Fruit fly (Drosophila melanogaster): ENCODE results near the gene Arpc3A.
A peak's percentile ranks its signal among the peaks of the same experiment; 100 is the strongest.

Arpc3A gene

dm6 chr3R:15793372-15793802 is 41.1 kb upstream of the Arpc3A start, which contains the start of gene nsl1:
Gene nsl1, plus strand, starts transcription at chr3R:15793782.
- TF ChIP-seq N (GFP tag; optimal IDR thresholded peaks at IDR 0.05): no peak
- TF ChIP-seq sage (GFP tag; optimal IDR thresholded peaks at IDR 0.05): no peak
- TF ChIP-seq Jra (GFP tag; optimal IDR thresholded peaks at IDR 0.05): peak; percentile 45
- TF ChIP-seq sv (GFP tag; optimal IDR thresholded peaks at IDR 0.05): no peak
- peak; percentile 24 for TF ChIP-seq br (GFP tag; optimal IDR thresholded peaks at IDR 0.05)
- TF ChIP-seq Sp1 (GFP tag; optimal IDR thresholded peaks at IDR 0.05): peak; percentile 54
- TF ChIP-seq jim (GFP tag; optimal IDR thresholded peaks at IDR 0.05): no peak
- peak in 1 of 2 experiments; percentile 64 for TF ChIP-seq foxo (GFP tag; optimal IDR thresholded peaks at IDR 0.05)
- TF ChIP-seq lola (GFP tag; optimal IDR thresholded peaks at IDR 0.05): no peak
- TF ChIP-seq Mio (GFP tag; optimal IDR thresholded peaks at IDR 0.05): no peak
- TF ChIP-seq Myc (optimal IDR thresholded peaks at IDR 0.05): peak; percentile 12
- peak; percentile 46 for TF ChIP-seq HLH106 (tag; optimal IDR thresholded peaks at IDR 0.05)
- TF ChIP-seq rgr (GFP tag; optimal IDR thresholded peaks at IDR 0.05): peak; percentile 83
- no peak for TF ChIP-seq CG32264 (GFP tag; optimal IDR thresholded peaks at IDR 0.05)
- peak; percentile 15 for TF ChIP-seq CG9705 (GFP tag; optimal IDR thresholded peaks at IDR 0.05)
- peak; percentile 21 for TF ChIP-seq ey (GFP tag; optimal IDR thresholded peaks at IDR 0.05)
- TF ChIP-seq Vsx2 (GFP tag; optimal IDR thresholded peaks at IDR 0.05; ENCODE audit: partially characterized antibody): no peak
- TF ChIP-seq Abd-B (GFP tag; optimal IDR thresholded peaks at IDR 0.05): no peak
- no peak for TF ChIP-seq dl (GFP tag; optimal IDR thresholded peaks at IDR 0.05; ENCODE audit: insufficient read depth in 1 of 2, partially characterized antibody in 2 of 2)
- peak; percentile 83 for TF ChIP-seq brk (GFP tag; optimal IDR thresholded peaks at IDR 0.05)
- no peak for TF ChIP-seq usp (GFP tag; optimal IDR thresholded peaks at IDR 0.05)
- TF ChIP-seq CrebA (GFP tag; optimal IDR thresholded peaks at IDR 0.05; ENCODE audit: borderline replicate concordance): no peak
- no peak for TF ChIP-seq Hr83 (GFP tag; optimal IDR thresholded peaks at IDR 0.05; ENCODE audit: poor library complexity, severe bottlenecking)
- TF ChIP-seq dmrt93B (GFP tag; optimal IDR thresholded peaks at IDR 0.05): peak; percentile 5
- TF ChIP-seq GATAd (GFP tag; optimal IDR thresholded peaks at IDR 0.05): no peak
- peak; percentile 66 for TF ChIP-seq h (GFP tag; optimal IDR thresholded peaks at IDR 0.05)
- TF ChIP-seq woc (GFP tag; optimal IDR thresholded peaks at IDR 0.05): no peak
- TF ChIP-seq Hnf4 (GFP tag; optimal IDR thresholded peaks at IDR 0.05): peak; percentile 73
- peak; percentile 52 for TF ChIP-seq Rel (GFP tag; optimal IDR thresholded peaks at IDR 0.05)
- peak; percentile 25 for TF ChIP-seq Rel (tag; optimal IDR thresholded peaks at IDR 0.05)
- TF ChIP-seq fru (GFP tag; optimal IDR thresholded peaks at IDR 0.05): peak; percentile 52
- TF ChIP-seq psq (GFP tag; optimal IDR thresholded peaks at IDR 0.05): peak; percentile 25
- no peak for TF ChIP-seq Hr78 (GFP tag; optimal IDR thresholded peaks at IDR 0.05)
- peak; percentile 24 for TF ChIP-seq dsf (GFP tag; optimal IDR thresholded peaks at IDR 0.05; ENCODE audit: borderline replicate concordance)
- no peak for TF ChIP-seq Dfd (GFP tag; optimal IDR thresholded peaks at IDR 0.05)
- TF ChIP-seq pan (optimal IDR thresholded peaks at IDR 0.05): no peak
- TF ChIP-seq tai (GFP tag; optimal IDR thresholded peaks at IDR 0.05): no peak
- peak; percentile 35 for TF ChIP-seq OdsH (GFP tag; optimal IDR thresholded peaks at IDR 0.05)
- TF ChIP-seq Dif (GFP tag; optimal IDR thresholded peaks at IDR 0.05; ENCODE audit: partially characterized antibody): peak; percentile 58

- TF ChIP-seq OdsH (GFP tag; optimal IDR thresholded peaks at IDR 0.05): peak; percentile 19
- peak; percentile 60 for TF ChIP-seq h (GFP tag; optimal IDR thresholded peaks at IDR 0.05)
- no peak for TF ChIP-seq CG9705 (GFP tag; optimal IDR thresholded peaks at IDR 0.05)
- peak; percentile 65 for TF ChIP-seq Jra (GFP tag; optimal IDR thresholded peaks at IDR 0.05)
- TF ChIP-seq brk (GFP tag; optimal IDR thresholded peaks at IDR 0.05): peak; percentile 55
- TF ChIP-seq sv (GFP tag; optimal IDR thresholded peaks at IDR 0.05): no peak
- no peak for TF ChIP-seq Mio (GFP tag; optimal IDR thresholded peaks at IDR 0.05)
- TF ChIP-seq pan (optimal IDR thresholded peaks at IDR 0.05): no peak
- no peak for TF ChIP-seq Vsx2 (GFP tag; optimal IDR thresholded peaks at IDR 0.05; ENCODE audit: partially characterized antibody)
- TF ChIP-seq Hr83 (GFP tag; optimal IDR thresholded peaks at IDR 0.05; ENCODE audit: poor library complexity, severe bottlenecking): peak; percentile 92
- no peak for TF ChIP-seq dmrt93B (GFP tag; optimal IDR thresholded peaks at IDR 0.05)
- no peak for TF ChIP-seq woc (GFP tag; optimal IDR thresholded peaks at IDR 0.05)
- TF ChIP-seq fru (GFP tag; optimal IDR thresholded peaks at IDR 0.05): peak; percentile 13
- no peak for TF ChIP-seq Rel (GFP tag; optimal IDR thresholded peaks at IDR 0.05)
- peak; percentile 38 for TF ChIP-seq Rel (tag; optimal IDR thresholded peaks at IDR 0.05)
- peak; percentile 39 for TF ChIP-seq sage (GFP tag; optimal IDR thresholded peaks at IDR 0.05)
- peak; percentile 28 for TF ChIP-seq psq (GFP tag; optimal IDR thresholded peaks at IDR 0.05)
- peak; percentile 58 for TF ChIP-seq rgr (GFP tag; optimal IDR thresholded peaks at IDR 0.05)
- TF ChIP-seq Dfd (GFP tag; optimal IDR thresholded peaks at IDR 0.05): no peak
- TF ChIP-seq usp (GFP tag; optimal IDR thresholded peaks at IDR 0.05): no peak
- TF ChIP-seq CrebA (GFP tag; optimal IDR thresholded peaks at IDR 0.05; ENCODE audit: borderline replicate concordance): no peak
- TF ChIP-seq tai (GFP tag; optimal IDR thresholded peaks at IDR 0.05): no peak
- TF ChIP-seq lola (GFP tag; optimal IDR thresholded peaks at IDR 0.05): no peak
- peak; percentile 78 for TF ChIP-seq jim (GFP tag; optimal IDR thresholded peaks at IDR 0.05)
- no peak for TF ChIP-seq HLH106 (tag; optimal IDR thresholded peaks at IDR 0.05)
- no peak for TF ChIP-seq Hnf4 (GFP tag; optimal IDR thresholded peaks at IDR 0.05)
- no peak for TF ChIP-seq Abd-B (GFP tag; optimal IDR thresholded peaks at IDR 0.05)
- no peak for TF ChIP-seq dsf (GFP tag; optimal IDR thresholded peaks at IDR 0.05; ENCODE audit: borderline replicate concordance)
- TF ChIP-seq dl (GFP tag; optimal IDR thresholded peaks at IDR 0.05; ENCODE audit: insufficient read depth in 1 of 2, partially characterized antibody in 2 of 2): no peak
- no peak for TF ChIP-seq Dif (GFP tag; optimal IDR thresholded peaks at IDR 0.05; ENCODE audit: partially characterized antibody)
- TF ChIP-seq Hr78 (GFP tag; optimal IDR thresholded peaks at IDR 0.05): peak; percentile 41
- TF ChIP-seq foxo (GFP tag; optimal IDR thresholded peaks at IDR 0.05): peak in 1 of 2 experiments; percentile 31
- TF ChIP-seq Sp1 (GFP tag; optimal IDR thresholded peaks at IDR 0.05): peak; percentile 42
- no peak for TF ChIP-seq GATAd (GFP tag; optimal IDR thresholded peaks at IDR 0.05)
- TF ChIP-seq N (GFP tag; optimal IDR thresholded peaks at IDR 0.05): peak; percentile 88
- TF ChIP-seq Myc (optimal IDR thresholded peaks at IDR 0.05): no peak
- TF ChIP-seq ey (GFP tag; optimal IDR thresholded peaks at IDR 0.05): peak; percentile 8
- TF ChIP-seq br (GFP tag; optimal IDR thresholded peaks at IDR 0.05): peak; percentile 46
- TF ChIP-seq CG32264 (GFP tag; optimal IDR thresholded peaks at IDR 0.05): peak; percentile 27
Observed at dm6 chr3R:15794258-15794727, 40.2 kb upstream of the Arpc3A start.

Measured in whole organism, wandering third instar larva.